1 fruit fly cellular context compared by ENCODE assay signal in genomic region chr3R:8524277-8524676, dm6.
TF ChIP-seq lines count a peak whose summit lies in the region.

No protein-coding gene starts in this region.

TF ChIP-seq in whole organism, embryonic, 481 proteins besides CTCF, POLR2A, EP300 and RAD21 (continued from another document):
- TF ChIP-seq ato (GFP tag; IDR thresholded peaks at IDR 0.05; lab: Robert Waterston, UW; ENCODE audit: partially characterized antibody) = no peak
- TF ChIP-seq Mrtf (GFP tag; IDR thresholded peaks at IDR 0.05; lab: Robert Waterston, UW) = 0 out of 3 replicates have a peak, but pooled peaks have one; percentile 39
- no peak for TF ChIP-seq sim (GFP tag; IDR thresholded peaks at IDR 0.05; lab: Robert Waterston, UW)
- TF ChIP-seq slbo (GFP tag; IDR thresholded peaks at IDR 0.05; lab: Robert Waterston, UW) = peak; percentile 76
- no peak for TF ChIP-seq CG2202 (tag; optimal IDR thresholded peaks at IDR 0.05; lab: Kevin White, UChicago)
- TF ChIP-seq CG6689 (GFP tag; IDR thresholded peaks at IDR 0.05; lab: Robert Waterston, UW) = 0 out of 2 replicates have a peak, but pooled peaks have one; percentile 16
- peak; percentile 40; the same call in 1 of the 3 replicates for TF ChIP-seq CG11560 (tag; IDR thresholded peaks at IDR 0.05; lab: Robert Waterston, UW)
- TF ChIP-seq CoRest (tag; optimal IDR thresholded peaks at IDR 0.05; lab: Kevin White, UChicago) = peak; percentile 11
- TF ChIP-seq Hmr (GFP tag; optimal IDR thresholded peaks at IDR 0.05; lab: Kevin White, UChicago) = peak; percentile 42
- TF ChIP-seq CG11247 (GFP tag; IDR thresholded peaks at IDR 0.05; lab: Robert Waterston, UW) = 0 out of 2 replicates have a peak, but pooled peaks have one; percentile 15
- TF ChIP-seq pita (GFP tag; optimal IDR thresholded peaks at IDR 0.05; lab: Kevin White, UChicago) = no peak
- TF ChIP-seq CG7556 (GFP tag; optimal IDR thresholded peaks at IDR 0.05; lab: Kevin White, UChicago) = peak; percentile 18
- no peak for TF ChIP-seq pan (optimal IDR thresholded peaks at IDR 0.05; lab: Kevin White, UChicago)
- peak in 1 of 2 experiments; percentile 62 for TF ChIP-seq pan (GFP tag; optimal IDR thresholded peaks at IDR 0.05 in 1 of 2, IDR thresholded peaks at IDR 0.05 in 1 of 2)
- no peak for TF ChIP-seq Nf-YB (GFP tag; optimal IDR thresholded peaks at IDR 0.05; lab: Kevin White, UChicago)
- TF ChIP-seq esg (GFP tag; conservative IDR thresholded peaks at IDR 0.05; lab: Robert Waterston, UW) = 0 out of 2 replicates have a peak, but pooled peaks have one; percentile 5
- TF ChIP-seq CG14667 (GFP tag; IDR thresholded peaks at IDR 0.05; lab: Robert Waterston, UW) = 0 out of 2 replicates have a peak, but pooled peaks have one; percentile 21
- no peak for TF ChIP-seq CG4404 (GFP tag; IDR thresholded peaks at IDR 0.05; lab: Robert Waterston, UW)
- peak; percentile 36 for TF ChIP-seq CG17359 (tag; optimal IDR thresholded peaks at IDR 0.05; lab: Kevin White, UChicago)
- peak; percentile 18; the same call in 1 of the 3 replicates for TF ChIP-seq tgo (GFP tag; IDR thresholded peaks at IDR 0.05; lab: Robert Waterston, UW)
- peak; percentile 28 for TF ChIP-seq PHDP (tag; optimal IDR thresholded peaks at IDR 0.05; lab: Kevin White, UChicago)
- TF ChIP-seq sr (GFP tag; IDR thresholded peaks at IDR 0.05; lab: Robert Waterston, UW) = 0 out of 3 replicates have a peak, but pooled peaks have one; percentile 11
- TF ChIP-seq Atf6 (GFP tag; IDR thresholded peaks at IDR 0.05; lab: Robert Waterston, UW) = peak; percentile 42; the same call in 1 of the 2 replicates
- peak; percentile 21 for TF ChIP-seq her (GFP tag; optimal IDR thresholded peaks at IDR 0.05; lab: Kevin White, UChicago)
- TF ChIP-seq CG2120 (GFP tag; optimal IDR thresholded peaks at IDR 0.05; lab: Kevin White, UChicago) = peak; percentile 77
- no peak for TF ChIP-seq Doc2 (GFP tag; IDR thresholded peaks at IDR 0.05; lab: Robert Waterston, UW)
- TF ChIP-seq Hr78 (GFP tag; optimal IDR thresholded peaks at IDR 0.05; lab: Kevin White, UChicago) = peak in 1 of 2 experiments; percentile 50
- no peak for TF ChIP-seq Sin3A (optimal IDR thresholded peaks at IDR 0.05; lab: Kevin White, UChicago)
- TF ChIP-seq CG7372 (GFP tag; IDR thresholded peaks at IDR 0.05; lab: Robert Waterston, UW) = 0 out of 2 replicates have a peak, but pooled peaks have one; percentile 22
- TF ChIP-seq CG11504 (tag; optimal IDR thresholded peaks at IDR 0.05; lab: Kevin White, UChicago) = peak; percentile 39
- peak; percentile 20 for TF ChIP-seq CG15514 (GFP tag; optimal IDR thresholded peaks at IDR 0.05; lab: Kevin White, UChicago)
- TF ChIP-seq ap (GFP tag; IDR thresholded peaks at IDR 0.05; lab: Robert Waterston, UW) = 0 out of 2 replicates have a peak, but pooled peaks have one; percentile 41
- TF ChIP-seq NfI (GFP tag; optimal IDR thresholded peaks at IDR 0.05; lab: Kevin White, UChicago) = peak; percentile 6
- TF ChIP-seq wor (GFP tag; IDR thresholded peaks at IDR 0.05; lab: Robert Waterston, UW) = no peak
- peak; percentile 54 for TF ChIP-seq CG14441 (GFP tag; IDR thresholded peaks at IDR 0.05; lab: Robert Waterston, UW)
- 0 out of 2 replicates have a peak, but pooled peaks have one; percentile 24 for TF ChIP-seq HLH3B (GFP tag; IDR thresholded peaks at IDR 0.05; lab: Robert Waterston, UW)
- TF ChIP-seq slp2 (GFP tag; optimal IDR thresholded peaks at IDR 0.05; lab: Kevin White, UChicago) = no peak
- peak; percentile 47; the same call in 1 of the 2 replicates for TF ChIP-seq CG9932 (GFP tag; IDR thresholded peaks at IDR 0.05; lab: Robert Waterston, UW)
- peak; percentile 48; the same call in 1 of the 3 replicates for TF ChIP-seq CG11456 (GFP tag; IDR thresholded peaks at IDR 0.05; lab: Robert Waterston, UW)
- TF ChIP-seq CG4282 (GFP tag; optimal IDR thresholded peaks at IDR 0.05; lab: Kevin White, UChicago) = no peak
- peak; percentile 47; the same call in 1 of the 2 replicates for TF ChIP-seq sisA (GFP tag; IDR thresholded peaks at IDR 0.05; lab: Robert Waterston, UW)
- TF ChIP-seq CG32532 (GFP tag; IDR thresholded peaks at IDR 0.05; lab: Robert Waterston, UW) = peak; percentile 51; the same call in 1 of the 2 replicates
- TF ChIP-seq Ada2b (GFP tag; IDR thresholded peaks at IDR 0.05; lab: Robert Waterston, UW) = peak; percentile 12; the same call in 1 of the 2 replicates
- peak; percentile 90 for TF ChIP-seq Med (GFP tag; lab: Kevin White, UChicago)
- no peak for TF ChIP-seq Bgb (GFP tag; IDR thresholded peaks at IDR 0.05; lab: Robert Waterston, UW; ENCODE audit: partially characterized antibody)
- TF ChIP-seq ind (GFP tag; optimal IDR thresholded peaks at IDR 0.05; lab: Kevin White, UChicago) = peak; percentile 47
- TF ChIP-seq CG8290 (GFP tag; optimal IDR thresholded peaks at IDR 0.05; lab: Kevin White, UChicago) = no peak
- peak in 1 of 2 experiments; percentile 86 for TF ChIP-seq CG8290 (tag; optimal IDR thresholded peaks at IDR 0.05; lab: Kevin White, UChicago)
- TF ChIP-seq ken (GFP tag; IDR thresholded peaks at IDR 0.05; lab: Robert Waterston, UW) = no peak; the same call in 2 of the 3 replicates
- TF ChIP-seq CG3847 (GFP tag; IDR thresholded peaks at IDR 0.05; lab: Robert Waterston, UW) = peak; percentile 20; the same call in 1 of the 2 replicates
- TF ChIP-seq CG3995 (GFP tag; optimal IDR thresholded peaks at IDR 0.05; lab: Kevin White, UChicago) = no peak
- peak; percentile 51 for TF ChIP-seq E2f1 (GFP tag; IDR thresholded peaks at IDR 0.05; lab: Robert Waterston, UW)
- no peak for TF ChIP-seq CG10959 (GFP tag; IDR thresholded peaks at IDR 0.05; lab: Robert Waterston, UW)
- no peak for TF ChIP-seq Asciz (GFP tag; optimal IDR thresholded peaks at IDR 0.05; lab: Kevin White, UChicago)
- TF ChIP-seq Sox102F (GFP tag; optimal IDR thresholded peaks at IDR 0.05; lab: Kevin White, UChicago) = peak; percentile 27
- no peak for TF ChIP-seq Ravus (GFP tag; IDR thresholded peaks at IDR 0.05; lab: Robert Waterston, UW)
- peak; percentile 27 for TF ChIP-seq CG15269 (tag; optimal IDR thresholded peaks at IDR 0.05; lab: Kevin White, UChicago)
- TF ChIP-seq ci (GFP tag; IDR thresholded peaks at IDR 0.05; lab: Robert Waterston, UW) = peak; percentile 63
- peak; percentile 47 for TF ChIP-seq CG10366 (GFP tag; IDR thresholded peaks at IDR 0.05; lab: Robert Waterston, UW)
- TF ChIP-seq ro (GFP tag; IDR thresholded peaks at IDR 0.05; lab: Robert Waterston, UW) = no peak
- TF ChIP-seq Aef1 (GFP tag; IDR thresholded peaks at IDR 0.05; lab: Robert Waterston, UW) = peak; percentile 18; the same call in 1 of the 3 replicates
- peak; percentile 66 for TF ChIP-seq CG18599 (GFP tag; optimal IDR thresholded peaks at IDR 0.05; lab: Kevin White, UChicago)
- TF ChIP-seq row (GFP tag; IDR thresholded peaks at IDR 0.05; lab: Robert Waterston, UW) = peak; percentile 54; the same call in 2 of the 3 replicates
- peak; percentile 62 for TF ChIP-seq lab (GFP tag; optimal IDR thresholded peaks at IDR 0.05; lab: Kevin White, UChicago)
- no peak for TF ChIP-seq unc-4 (GFP tag; IDR thresholded peaks at IDR 0.05; lab: Robert Waterston, UW; ENCODE audit: partially characterized antibody)
- peak; percentile 65; the same call in 1 of the 2 replicates for TF ChIP-seq chm (GFP tag; IDR thresholded peaks at IDR 0.05; lab: Robert Waterston, UW)
- 0 out of 3 replicates have a peak, but pooled peaks have one; percentile 39 for TF ChIP-seq zfh1 (GFP tag; IDR thresholded peaks at IDR 0.05; lab: Robert Waterston, UW)
- peak; percentile 2 for TF ChIP-seq CG3281 (GFP tag; optimal IDR thresholded peaks at IDR 0.05; lab: Kevin White, UChicago)
- TF ChIP-seq Ptx1 (GFP tag; IDR thresholded peaks at IDR 0.05; lab: Robert Waterston, UW) = peak; percentile 48
- peak; percentile 50 for TF ChIP-seq gsb (GFP tag; IDR thresholded peaks at IDR 0.05; lab: Robert Waterston, UW)
- peak; percentile 16; the same call in 1 of the 2 replicates for TF ChIP-seq Adf1 (GFP tag; IDR thresholded peaks at IDR 0.05; lab: Robert Waterston, UW)
- TF ChIP-seq CG7271 (tag; optimal IDR thresholded peaks at IDR 0.05; lab: Kevin White, UChicago) = no peak
- TF ChIP-seq ftz-f1 (GFP tag; optimal IDR thresholded peaks at IDR 0.05; lab: Kevin White, UChicago) = peak; percentile 19
- peak; percentile 1 for TF ChIP-seq CG12155 (GFP tag; optimal IDR thresholded peaks at IDR 0.05; lab: Kevin White, UChicago)
- TF ChIP-seq Antp (GFP tag; optimal IDR thresholded peaks at IDR 0.05; lab: Kevin White, UChicago) = peak; percentile 41
- TF ChIP-seq eyg (GFP tag; optimal IDR thresholded peaks at IDR 0.05; lab: Kevin White, UChicago) = no peak
- TF ChIP-seq CG34376 (GFP tag; optimal IDR thresholded peaks at IDR 0.05; lab: Kevin White, UChicago) = no peak
- TF ChIP-seq org-1 (GFP tag; optimal IDR thresholded peaks at IDR 0.05; lab: Kevin White, UChicago) = peak; percentile 7
- TF ChIP-seq NFAT (GFP tag; IDR thresholded peaks at IDR 0.05; lab: Robert Waterston, UW) = 0 out of 2 replicates have a peak, but pooled peaks have one; percentile 25
- TF ChIP-seq ATbp (GFP tag; optimal IDR thresholded peaks at IDR 0.05; lab: Kevin White, UChicago) = peak; percentile 10
- peak; percentile 37 for TF ChIP-seq CG7786 (GFP tag; optimal IDR thresholded peaks at IDR 0.05; lab: Kevin White, UChicago)
- peak; percentile 35; the same call in 1 of the 2 replicates for TF ChIP-seq Rx (GFP tag; IDR thresholded peaks at IDR 0.05; lab: Robert Waterston, UW)
- peak; percentile 13 for TF ChIP-seq sug (tag; optimal IDR thresholded peaks at IDR 0.05; lab: Kevin White, UChicago)
- no peak for TF ChIP-seq CG18262 (tag; optimal IDR thresholded peaks at IDR 0.05; lab: Kevin White, UChicago)
- 0 out of 2 replicates have a peak, but pooled peaks have one; percentile 8 for TF ChIP-seq ranshi (GFP tag; IDR thresholded peaks at IDR 0.05; lab: Robert Waterston, UW)
- TF ChIP-seq CG5953 (GFP tag; IDR thresholded peaks at IDR 0.05; lab: Robert Waterston, UW) = 0 out of 2 replicates have a peak, but pooled peaks have one; percentile 41
- TF ChIP-seq lmd (GFP tag; IDR thresholded peaks at IDR 0.05; lab: Robert Waterston, UW) = peak; percentile 56; the same call in 1 of the 2 replicates
- TF ChIP-seq Rfx (GFP tag; IDR thresholded peaks at IDR 0.05; lab: Robert Waterston, UW) = peak; percentile 62
- TF ChIP-seq Atf-2 (GFP tag; optimal IDR thresholded peaks at IDR 0.05; lab: Kevin White, UChicago) = no peak
- TF ChIP-seq CG12769 (tag; optimal IDR thresholded peaks at IDR 0.05; lab: Kevin White, UChicago) = peak; percentile 77
- TF ChIP-seq CG17385 (GFP tag; optimal IDR thresholded peaks at IDR 0.05; lab: Kevin White, UChicago) = peak; percentile 25
- no peak for TF ChIP-seq hkb (optimal IDR thresholded peaks at IDR 0.05; lab: Kevin White, UChicago)
- peak; percentile 50 for TF ChIP-seq hkb (GFP tag; IDR thresholded peaks at IDR 0.05; lab: Robert Waterston, UW)
- peak; percentile 68 for TF ChIP-seq sens (GFP tag; lab: Kevin White, UChicago)
- TF ChIP-seq CG1024 (GFP tag; IDR thresholded peaks at IDR 0.05; lab: Robert Waterston, UW) = 0 out of 2 replicates have a peak, but pooled peaks have one; percentile 19
- TF ChIP-seq CG17568 (GFP tag; optimal IDR thresholded peaks at IDR 0.05; lab: Kevin White, UChicago) = no peak
- peak; percentile 23; the same call in 1 of the 2 replicates for TF ChIP-seq ttk (GFP tag; IDR thresholded peaks at IDR 0.05; lab: Robert Waterston, UW)
- TF ChIP-seq Meics (GFP tag; optimal IDR thresholded peaks at IDR 0.05; lab: Kevin White, UChicago) = peak; percentile 39
- peak; percentile 13 for TF ChIP-seq Side (GFP tag; optimal IDR thresholded peaks at IDR 0.05; lab: Kevin White, UChicago)
- 0 out of 2 replicates have a peak, but pooled peaks have one; percentile 9 for TF ChIP-seq E2f2 (GFP tag; IDR thresholded peaks at IDR 0.05; lab: Robert Waterston, UW)
- TF ChIP-seq gem (tag; optimal IDR thresholded peaks at IDR 0.05; lab: Kevin White, UChicago) = peak; percentile 43
- TF ChIP-seq CG12659 (GFP tag; optimal IDR thresholded peaks at IDR 0.05; lab: Kevin White, UChicago) = peak; percentile 23
- 0 out of 2 replicates have a peak, but pooled peaks have one; percentile 18 for TF ChIP-seq CG31224 (GFP tag; IDR thresholded peaks at IDR 0.05; lab: Robert Waterston, UW)
- TF ChIP-seq CG8944 (GFP tag; optimal IDR thresholded peaks at IDR 0.05; lab: Kevin White, UChicago) = peak; percentile 21
- peak; percentile 37; the same call in 1 of the 2 replicates for TF ChIP-seq CG32772 (GFP tag; IDR thresholded peaks at IDR 0.05; lab: Robert Waterston, UW)
- TF ChIP-seq CG8478 (optimal IDR thresholded peaks at IDR 0.05; lab: Kevin White, UChicago) = no peak
- TF ChIP-seq danr (GFP tag; IDR thresholded peaks at IDR 0.05; lab: Robert Waterston, UW) = peak; percentile 52; the same call in 1 of the 2 replicates
